Fruit fly (Drosophila melanogaster) whole organism, pupa: ENCODE measurements around the gene Acbp3.

Source experiments
- CG10348 ChIP-seq: fragments of 200-800 bp; sonication (Bioruptor generic); IDR thresholded peaks from 2 replicates; pipeline ENCODE4 v1.3.6; 2022; ENCODE audit warnings: missing biosample characterization, missing genetic modification characterization
- CG12605 ChIP-seq: fragments of 200-800 bp; sonication (Bioruptor generic); IDR thresholded peaks from 2 replicates; pipeline ENCODE4 v1.3.6; 2022; ENCODE audit warnings: missing biosample characterization, missing genetic modification characterization
- CG13204 ChIP-seq: fragments of 200-800 bp; sonication (Bioruptor generic); optimal IDR thresholded peaks from 2 replicates; lab custom pipeline; 2018; ENCODE audit warnings: missing biosample characterization, mild to moderate bottlenecking, missing genetic modification characterization, moderate library complexity
- CG14655 ChIP-seq: fragments of 200-800 bp; sonication (Bioruptor generic); optimal IDR thresholded peaks from 3 replicates; lab custom pipeline; 2017; ENCODE audit warnings: mild to moderate bottlenecking, missing biosample characterization, missing genetic modification reagents, missing genetic modification characterization
- CG15710 ChIP-seq: fragments of 200-800 bp; sonication (Bioruptor generic); optimal IDR thresholded peaks from 2 replicates; lab custom pipeline; 2018; ENCODE audit warnings: missing biosample characterization, mild to moderate bottlenecking, missing genetic modification characterization, moderate library complexity
- CG17806 ChIP-seq: fragments of 200-800 bp; sonication (Bioruptor generic); optimal IDR thresholded peaks from 2 replicates; lab custom pipeline; 2018; ENCODE audit warnings: missing biosample characterization, mild to moderate bottlenecking, missing genetic modification characterization, moderate library complexity
- CG32121 ChIP-seq: fragments of 200-800 bp; sonication (Bioruptor generic); IDR thresholded peaks from 2 replicates; pipeline ENCODE4 v1.3.6; 2022; ENCODE audit warnings: missing biosample characterization, missing genetic modification characterization
- CG34367 ChIP-seq: fragments of 200-800 bp; sonication (Bioruptor generic); optimal IDR thresholded peaks from 2 replicates; lab custom pipeline; 2018; ENCODE audit warnings: missing biosample characterization, mild to moderate bottlenecking, missing genetic modification characterization
- CG4496 ChIP-seq: fragments of 200-800 bp; sonication (Bioruptor generic); IDR thresholded peaks from 3 replicates; pipeline ENCODE4 v1.3.6; 2022; ENCODE audit warnings: missing biosample characterization, missing genetic modification characterization
- CG8159 ChIP-seq: fragments of 200-800 bp; sonication (Bioruptor generic); optimal IDR thresholded peaks from 3 replicates; lab custom pipeline; 2018; ENCODE audit warnings: missing biosample characterization, mild to moderate bottlenecking, missing genetic modification characterization, moderate library complexity
- CG8301 ChIP-seq: fragments of 200-800 bp; sonication (Bioruptor generic); optimal IDR thresholded peaks from 2 replicates; lab custom pipeline; 2018; ENCODE audit warnings: missing biosample characterization, mild to moderate bottlenecking, missing genetic modification characterization
- CG9948 ChIP-seq: fragments of 200-800 bp; sonication (Bioruptor generic); optimal IDR thresholded peaks from 2 replicates; lab custom pipeline; 2018; ENCODE audit warnings: missing biosample characterization, mild to moderate bottlenecking, missing genetic modification characterization, moderate library complexity
- D1 ChIP-seq: fragments of 200-800 bp; sonication (Bioruptor generic); optimal IDR thresholded peaks from 2 replicates; lab custom pipeline; 2018; ENCODE audit warnings: missing biosample characterization, mild to moderate bottlenecking, missing genetic modification characterization, moderate library complexity
- EcR ChIP-seq: fragments of 200-800 bp; sonication (Bioruptor generic); optimal IDR thresholded peaks from 3 replicates; lab custom pipeline; 2019; ENCODE audit warnings: missing biosample characterization, missing genetic modification characterization, mild to moderate bottlenecking, moderate library complexity, missing genetic modification reagents
- Ets98B ChIP-seq: fragments of 200-800 bp; sonication (Bioruptor generic); IDR thresholded peaks from 2 replicates; pipeline ENCODE4 v1.3.6; 2022; ENCODE audit warnings: missing biosample characterization, missing genetic modification characterization
- Pif1A ChIP-seq: fragments of 200-800 bp; sonication (Bioruptor generic); optimal IDR thresholded peaks from 3 replicates; lab custom pipeline; 2016; ENCODE audit warnings: missing biosample characterization, missing genetic modification characterization
- Pif1B ChIP-seq: fragments of 200-800 bp; sonication (Bioruptor generic); optimal IDR thresholded peaks from 3 replicates; lab custom pipeline; 2016; ENCODE audit warnings: missing biosample characterization, missing genetic modification characterization
- Snoo ChIP-seq: fragments of 200-800 bp; sonication (Bioruptor generic); optimal IDR thresholded peaks from 3 replicates; lab custom pipeline; 2017; ENCODE audit warnings: missing biosample characterization, mild to moderate bottlenecking, missing genetic modification characterization, inconsistent platforms
- fd96Ca ChIP-seq: fragments of 200-800 bp; sonication (Bioruptor generic); IDR thresholded peaks from 3 replicates; pipeline ENCODE4 v1.3.6; 2022; ENCODE audit warnings: missing biosample characterization, missing genetic modification characterization
- gl ChIP-seq: fragments of 200-800 bp; sonication (Bioruptor generic); optimal IDR thresholded peaks from 2 replicates; lab custom pipeline; 2018; ENCODE audit warnings: missing biosample characterization, mild to moderate bottlenecking, missing genetic modification characterization
- rn ChIP-seq: fragments of 200-800 bp; sonication (Bioruptor generic); IDR thresholded peaks from 2 replicates; pipeline ENCODE4 v1.3.6; 2022; ENCODE audit warnings: missing biosample characterization, missing genetic modification characterization

The Acbp3 gene

DNA sequence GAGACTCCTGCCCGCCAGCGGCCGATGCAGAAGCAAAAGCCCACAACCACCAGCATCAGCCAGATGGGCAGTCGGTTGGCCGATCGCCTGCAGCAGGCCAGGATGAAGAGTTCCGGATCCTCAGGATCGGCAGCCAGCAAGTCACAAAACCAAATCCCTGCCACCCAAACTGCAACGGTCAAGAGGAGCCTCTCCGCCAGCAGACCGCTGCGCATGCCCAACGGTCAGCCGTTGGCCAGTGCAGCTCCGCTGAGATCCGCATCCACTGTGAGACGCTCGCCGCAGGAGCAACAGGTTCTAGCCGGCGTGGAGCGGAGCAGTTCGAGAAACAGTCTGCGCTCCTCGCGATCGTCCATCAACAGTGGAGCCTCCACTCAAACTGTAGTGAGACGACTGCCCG, 8.5 kb upstream of the Acbp3 start:
- TF ChIP-seq CG17806 (tag; lab: Kevin White, UChicago) (no peak), Snoo (tag; lab: Kevin White, UChicago) (no peak), CG14655 (no peak), CG8301 (no peak), CG15710 (tag; lab: Kevin White, UChicago) (no peak), CG34367 (tag; lab: Kevin White, UChicago) (no peak), CG13204 (no peak), gl (tag; lab: Kevin White, UChicago) (no peak), rn (GFP tag; lab: Robert Waterston, UW) (no peak)

DNA sequence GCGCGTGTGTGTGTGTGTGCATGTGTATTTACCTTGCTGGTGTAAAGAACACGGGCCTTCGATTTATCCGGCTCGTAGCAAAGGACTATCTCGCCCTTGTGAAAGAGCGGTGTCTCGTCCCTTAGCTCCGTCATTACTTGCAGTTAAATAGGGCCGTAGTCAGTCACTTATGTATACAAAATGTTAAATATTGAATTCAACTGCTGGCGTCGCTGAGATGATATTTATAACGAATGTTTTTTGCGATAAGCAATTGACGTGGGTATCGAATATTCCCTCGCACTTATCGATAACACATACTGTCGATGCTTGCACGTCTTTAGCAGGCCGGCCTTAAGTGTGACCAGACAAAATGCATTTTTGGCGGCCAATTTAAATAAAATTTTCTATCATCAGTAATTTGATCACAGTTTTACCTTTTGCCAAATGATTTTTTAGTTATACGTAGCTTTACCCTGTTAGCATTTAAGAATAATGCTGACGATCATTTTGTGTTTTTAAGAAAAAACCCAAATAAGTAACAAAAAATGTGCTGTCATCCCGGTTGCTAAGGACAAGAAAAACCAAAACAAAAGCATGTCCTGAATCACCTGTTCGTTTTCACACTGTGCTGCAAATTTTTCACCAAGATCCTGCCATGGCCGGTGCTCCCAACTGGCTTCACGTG, 5.3 kb upstream of the Acbp3 start, which contains the start of the genes msl-3 and BBS1:
Gene msl-3, minus strand, starts transcription at position 245 of the 667 bp plus-strand sequence.
Gene BBS1, plus strand, starts transcription at position 617 of the 667 bp plus-strand sequence.
- no peak for TF ChIP-seq CG14655
- no peak for TF ChIP-seq rn (GFP tag; lab: Robert Waterston, UW)
- TF ChIP-seq CG10348 (GFP tag; lab: Robert Waterston, UW): no peak
- TF ChIP-seq D1 (tag; lab: Kevin White, UChicago): no peak
- no peak for TF ChIP-seq CG32121
- no peak for TF ChIP-seq CG12605 (GFP tag; lab: Robert Waterston, UW)
- TF ChIP-seq fd96Ca (GFP tag; lab: Robert Waterston, UW): no peak
- no peak for TF ChIP-seq CG34367 (tag; lab: Kevin White, UChicago)
- TF ChIP-seq CG13204: no peak
- no peak for TF ChIP-seq CG4496 (GFP tag; lab: Robert Waterston, UW)
- no peak for TF ChIP-seq gl (tag; lab: Kevin White, UChicago)

dm6 chr3L:7128214-7129008, 2.3 kb upstream of the Acbp3 start, which contains the start of the genes Acbp4 and Acbp6:
Gene Acbp4, minus strand, starts transcription at chr3L:7128264.
Gene Acbp6, plus strand, starts transcription at chr3L:7128903.
- no peak for TF ChIP-seq rn (GFP tag; lab: Robert Waterston, UW)
- TF ChIP-seq CG17806 (tag; lab: Kevin White, UChicago): no peak
- no peak for TF ChIP-seq CG14655
- TF ChIP-seq CG34367 (tag; lab: Kevin White, UChicago): no peak
- no peak for TF ChIP-seq Snoo (tag; lab: Kevin White, UChicago)
- no peak for TF ChIP-seq fd96Ca (GFP tag; lab: Robert Waterston, UW)
- no peak for TF ChIP-seq CG12605 (GFP tag; lab: Robert Waterston, UW)
- TF ChIP-seq EcR (GFP tag; lab: Kevin White, UChicago): no peak
- no peak for TF ChIP-seq CG8301
- TF ChIP-seq CG15710 (tag; lab: Kevin White, UChicago): no peak
- no peak for TF ChIP-seq Pif1B (GFP tag; lab: Kevin White, UChicago)
- TF ChIP-seq CG4496 (GFP tag; lab: Robert Waterston, UW): no peak
- no peak for TF ChIP-seq D1 (tag; lab: Kevin White, UChicago)
- TF ChIP-seq Pif1A (GFP tag; lab: Kevin White, UChicago): no peak
- no peak for TF ChIP-seq CG9948 (tag; lab: Kevin White, UChicago)
- TF ChIP-seq CG10348 (GFP tag; lab: Robert Waterston, UW): no peak
- TF ChIP-seq CG32121: no peak

- TF ChIP-seq CG4496 (GFP tag; lab: Robert Waterston, UW): no peak
- no peak for TF ChIP-seq gl (tag; lab: Kevin White, UChicago)
- TF ChIP-seq EcR (GFP tag; lab: Kevin White, UChicago): no peak
- no peak for TF ChIP-seq D1 (tag; lab: Kevin White, UChicago)
- TF ChIP-seq Pif1B (GFP tag; lab: Kevin White, UChicago): no peak
- no peak for TF ChIP-seq CG12605 (GFP tag; lab: Robert Waterston, UW)
- no peak for TF ChIP-seq Pif1A (GFP tag; lab: Kevin White, UChicago)
- TF ChIP-seq CG32121: no peak
- TF ChIP-seq CG34367 (tag; lab: Kevin White, UChicago): no peak
- TF ChIP-seq Ets98B (GFP tag; lab: Robert Waterston, UW): no peak
- TF ChIP-seq CG9948 (tag; lab: Kevin White, UChicago): no peak
- TF ChIP-seq Snoo (tag; lab: Kevin White, UChicago): no peak
- TF ChIP-seq CG13204: no peak
- no peak for TF ChIP-seq CG8159 (tag; lab: Kevin White, UChicago)
- TF ChIP-seq CG15710 (tag; lab: Kevin White, UChicago): no peak
These were observed 841 bp downstream of the Acbp3 start, which contains the start of gene Acbp2 for dm6 chr3L:7131447-7131983. Gene Acbp2, plus strand, starts transcription at chr3L:7131863.

- TF ChIP-seq Pif1B (GFP tag; lab: Kevin White, UChicago): no peak
- no peak for TF ChIP-seq Snoo (tag; lab: Kevin White, UChicago)
These were observed 1.9 kb downstream of the Acbp3 start for dm6 chr3L:7132593-7132992.
